Worm (Caenorhabditis elegans) whole organism, L1 larva: ENCODE data around the gene F54E7.9.

Experiments used
- dpl-1 ChIP-seq, 3 experiments: fragments of 150-350 bp in 2 of 3; sonication (generic microtip) in 1 of 3; optimal IDR thresholded peaks; 2 replicates each; lab custom pipeline; 2014 to 2017; ENCODE audit warnings: missing biosample characterization in 3 of 3, missing genetic modification characterization in 3 of 3, missing genetic modification reagents in 3 of 3
- lin-15B ChIP-seq: fragments of 150-350 bp; sonication (generic microtip); optimal IDR thresholded peaks from 3 replicates; lab custom pipeline; 2014; ENCODE audit warnings: missing biosample characterization, missing genetic modification characterization
- lsy-2 ChIP-seq, 2 experiments: fragments of 150-350 bp; optimal IDR thresholded peaks; 2 replicates each; lab custom pipeline; 2014; ENCODE audit warnings: missing biosample characterization in 2 of 2, missing genetic modification characterization in 2 of 2
- nhr-12 ChIP-seq: sonication (generic microtip); optimal IDR thresholded peaks from 2 replicates; lab custom pipeline; 2017; ENCODE audit warnings: missing biosample characterization, missing genetic modification characterization
- nhr-20 ChIP-seq: sonication (generic microtip); optimal IDR thresholded peaks from 2 replicates; lab custom pipeline; 2016; ENCODE audit warnings: mild to moderate bottlenecking, missing genetic modification characterization, missing compliant biosample characterization
- nhr-28 ChIP-seq: fragments of 150-350 bp; optimal IDR thresholded peaks from 2 replicates; lab custom pipeline; 2014; ENCODE audit warnings: missing biosample characterization, missing genetic modification characterization
- nhr-76 ChIP-seq: sonication (generic microtip); optimal IDR thresholded peaks from 2 replicates; lab custom pipeline; 2017; ENCODE audit warnings: missing biosample characterization, missing genetic modification characterization
- pag-3 ChIP-seq: sonication (generic microtip); optimal IDR thresholded peaks from 2 replicates; lab custom pipeline; 2017; ENCODE audit warnings: missing genetic modification characterization, mild to moderate bottlenecking, missing compliant biosample characterization, antibody characterized with exemption, borderline replicate concordance; ENCODE audit not compliant: insufficient read depth
- skn-1 ChIP-seq: fragments of 150-350 bp; optimal IDR thresholded peaks from 2 replicates; lab custom pipeline; 2014; ENCODE audit warnings: missing biosample characterization, missing genetic modification characterization
- snpc-4 ChIP-seq: fragments of 150-350 bp; optimal IDR thresholded peaks from 2 replicates; lab custom pipeline; 2014; ENCODE audit warnings: missing biosample characterization, missing genetic modification characterization
- sptf-1 ChIP-seq: fragments of 150-350 bp; optimal IDR thresholded peaks from 2 replicates; lab custom pipeline; 2014; ENCODE audit warnings: missing biosample characterization, missing genetic modification characterization
- ztf-11 ChIP-seq, 2 experiments: sonication (generic microtip); optimal IDR thresholded peaks; 2 replicates each; lab custom pipeline; 2016 to 2017; ENCODE audit warnings: missing genetic modification characterization in 2 of 2, missing biosample characterization in 1 of 2, missing compliant biosample characterization in 1 of 2
- ztf-4 ChIP-seq: fragments of 150-350 bp; optimal IDR thresholded peaks from 2 replicates; lab custom pipeline; 2014; ENCODE audit warnings: missing biosample characterization, missing genetic modification characterization

ce11 chrIII:5714984-5715454, 37.3 kb upstream of the F54E7.9 start:
- no peak for TF ChIP-seq nhr-12 (tag; lab: Kevin White, UChicago)
- no peak for TF ChIP-seq sptf-1 (tag; lab: Kevin White, UChicago)
- TF ChIP-seq snpc-4 (tag; lab: Kevin White, UChicago): no peak
- TF ChIP-seq lin-15B: no peak
- TF ChIP-seq skn-1: no peak
- TF ChIP-seq nhr-20 (tag; lab: Kevin White, UChicago): no peak
- no peak for TF ChIP-seq ztf-4 (tag; lab: Kevin White, UChicago)
- TF ChIP-seq ztf-11 (tag; optimal IDR thresholded peaks at IDR 0.05; lab: Kevin White, UChicago): no peak
- TF ChIP-seq dpl-1 (GFP tag; optimal IDR thresholded peaks at IDR 0.05; lab: Kevin White, UChicago): no peak
- TF ChIP-seq nhr-76 (tag; lab: Kevin White, UChicago): no peak
- TF ChIP-seq pag-3 (tag; lab: Kevin White, UChicago): no peak
- no peak for TF ChIP-seq nhr-28 (tag; lab: Kevin White, UChicago)
- TF ChIP-seq lsy-2 (tag; optimal IDR thresholded peaks at IDR 0.05; lab: Kevin White, UChicago): no peak
